Worm (Caenorhabditis elegans) whole organism, midembryonic: ENCODE data around the gene srv-6.
A peak's percentile ranks its signal among the peaks of the same experiment; 100 is the strongest.

Experiments
- cog-1 ChIP-seq: sonication (generic microtip); optimal IDR thresholded peaks from 2 replicates; lab custom pipeline; 2016; ENCODE audit warnings: missing genetic modification characterization, missing compliant biosample characterization
- flt-1 ChIP-seq: fragments of 200-800 bp; sonication (Bioruptor generic); IDR thresholded peaks from 2 replicates; pipeline ENCODE4 v1.3.6; 2022; ENCODE audit warnings: missing genetic modification characterization, missing compliant biosample characterization
- med-1 ChIP-seq: sonication (generic microtip); optimal IDR thresholded peaks from 2 replicates; lab custom pipeline; 2017; ENCODE audit warnings: missing genetic modification characterization, mild to moderate bottlenecking, missing compliant biosample characterization, antibody characterized with exemption, missing genetic modification reagents; ENCODE audit not compliant: insufficient read depth
- ztf-23 ChIP-seq: fragments of 200-800 bp; sonication (Bioruptor generic); IDR thresholded peaks from 2 replicates; pipeline ENCODE4 v1.3.6; 2022; ENCODE audit warnings: missing genetic modification reagents, missing genetic modification characterization, missing compliant biosample characterization
- ztf-29 ChIP-seq: fragments of 200-800 bp; sonication (Bioruptor generic); IDR thresholded peaks from 2 replicates; pipeline ENCODE4 v1.3.6; 2022; ENCODE audit warnings: missing genetic modification reagents, missing genetic modification characterization, missing compliant biosample characterization

ce11 chrX:4214643-4215042 is 42.2 kb upstream of the srv-6 start:
- TF ChIP-seq med-1 (GFP tag; lab: Kevin White, UChicago) (no peak), cog-1 (tag; lab: Kevin White, UChicago) (peak; percentile 21), flt-1 (GFP tag; lab: Robert Waterston, UW) (no peak), ztf-29 (no peak), ztf-23 (GFP tag; lab: Robert Waterston, UW) (no peak)
